Worm (Caenorhabditis elegans) whole organism, late embryonic: Measurements from ENCODE around the gene pqn-53.

ENCODE experiments used
- C08G9.2 ChIP-seq: sonication (generic microtip); optimal IDR thresholded peaks from 2 replicates; lab custom pipeline; 2016; ENCODE audit warnings: mild to moderate bottlenecking, missing genetic modification characterization, moderate library complexity, missing compliant biosample characterization
- C38D4.7 ChIP-seq: fragments of 200-800 bp; sonication (Bioruptor generic); optimal IDR thresholded peaks from 2 replicates; lab custom pipeline; 2018; ENCODE audit warnings: mild to moderate bottlenecking, missing genetic modification characterization, moderate library complexity, missing compliant biosample characterization
- F13H6.1 ChIP-seq: sonication (generic microtip); optimal IDR thresholded peaks from 2 replicates; lab custom pipeline; 2016; ENCODE audit warnings: missing genetic modification characterization, missing compliant biosample characterization
- K02D7.2 ChIP-seq: sonication (generic microtip); optimal IDR thresholded peaks from 2 replicates; lab custom pipeline; 2017; ENCODE audit warnings: mild to moderate bottlenecking, missing genetic modification characterization, missing compliant biosample characterization
- Y22D7AL.16 ChIP-seq: sonication (generic microtip); optimal IDR thresholded peaks from 2 replicates; lab custom pipeline; 2016; ENCODE audit warnings: missing genetic modification characterization, missing compliant biosample characterization
- ama-1 ChIP-seq: fragments of 150-350 bp; optimal IDR thresholded peaks from 2 replicates; lab custom pipeline; 2014
- ceh-14 ChIP-seq: sonication (generic microtip); optimal IDR thresholded peaks from 2 replicates; lab custom pipeline; 2016; ENCODE audit warnings: missing genotype, missing genetic modification characterization, missing compliant biosample characterization
- ceh-18 ChIP-seq: sonication (generic microtip); optimal IDR thresholded peaks from 2 replicates; lab custom pipeline; 2016; ENCODE audit warnings: missing genetic modification characterization, missing compliant biosample characterization
- ceh-19 ChIP-seq: fragments of 200-800 bp; sonication (Bioruptor generic); optimal IDR thresholded peaks from 2 replicates; lab custom pipeline; 2018; ENCODE audit warnings: mild to moderate bottlenecking, missing genetic modification characterization, missing compliant biosample characterization
- ceh-2 ChIP-seq: sonication (generic microtip); optimal IDR thresholded peaks from 2 replicates; lab custom pipeline; 2016; ENCODE audit warnings: missing genotype, missing genetic modification characterization, missing compliant biosample characterization
- ceh-22 ChIP-seq: sonication (generic microtip); optimal IDR thresholded peaks from 2 replicates; lab custom pipeline; 2017; ENCODE audit warnings: missing biosample characterization, missing genetic modification characterization
- ceh-30 ChIP-seq: fragments of 150-350 bp; optimal IDR thresholded peaks from 2 replicates; lab custom pipeline; 2014; ENCODE audit warnings: missing biosample characterization, missing genetic modification characterization
- ceh-31 ChIP-seq: sonication (generic microtip); optimal IDR thresholded peaks from 2 replicates; lab custom pipeline; 2016; ENCODE audit warnings: missing genetic modification characterization, missing compliant biosample characterization
- ceh-34 ChIP-seq: sonication (generic microtip); optimal IDR thresholded peaks from 2 replicates; lab custom pipeline; 2016; ENCODE audit warnings: mild to moderate bottlenecking, missing genetic modification characterization, missing compliant biosample characterization
- ceh-45 ChIP-seq: fragments of 200-800 bp; sonication (Bioruptor generic); IDR thresholded peaks from 2 replicates; pipeline ENCODE4 v1.3.6; 2022; ENCODE audit warnings: missing genetic modification reagents, missing genetic modification characterization, missing compliant biosample characterization
- ceh-9 ChIP-seq: sonication (generic microtip); optimal IDR thresholded peaks from 2 replicates; lab custom pipeline; 2016; ENCODE audit warnings: mild to moderate bottlenecking, missing genetic modification characterization, inconsistent platforms, missing compliant biosample characterization
- dmd-4 ChIP-seq: sonication (generic microtip); optimal IDR thresholded peaks from 2 replicates; lab custom pipeline; 2016; ENCODE audit warnings: borderline replicate concordance, missing genetic modification characterization, missing compliant biosample characterization
- elt-2 ChIP-seq: sonication (generic microtip); optimal IDR thresholded peaks from 2 replicates; lab custom pipeline; 2016; ENCODE audit warnings: missing genetic modification reagents, missing genetic modification characterization, missing compliant biosample characterization
- fax-1 ChIP-seq: sonication (generic microtip); optimal IDR thresholded peaks from 2 replicates; lab custom pipeline; 2016; ENCODE audit warnings: missing genotype, missing genetic modification characterization, missing compliant biosample characterization
- fkh-10 ChIP-seq: fragments of 150-350 bp; optimal IDR thresholded peaks from 2 replicates; lab custom pipeline; 2014; ENCODE audit warnings: missing biosample characterization, missing genetic modification reagents, missing genetic modification characterization
- fkh-6 ChIP-seq: sonication (generic microtip); optimal IDR thresholded peaks from 2 replicates; lab custom pipeline; 2016; ENCODE audit warnings: missing genetic modification characterization, missing compliant biosample characterization
- gmeb-2 ChIP-seq: sonication (generic microtip); optimal IDR thresholded peaks from 2 replicates; lab custom pipeline; 2016; ENCODE audit warnings: missing genetic modification characterization, inconsistent platforms, missing compliant biosample characterization
- hlh-13 ChIP-seq: fragments of 200-800 bp; sonication (Bioruptor generic); optimal IDR thresholded peaks from 2 replicates; lab custom pipeline; 2018; ENCODE audit warnings: mild to moderate bottlenecking, missing genetic modification characterization, missing compliant biosample characterization
- hlh-15 ChIP-seq: sonication (generic microtip); optimal IDR thresholded peaks from 2 replicates; lab custom pipeline; 2016; ENCODE audit warnings: missing genetic modification characterization, missing compliant biosample characterization
- hlh-30 ChIP-seq: sonication (generic microtip); optimal IDR thresholded peaks from 2 replicates; lab custom pipeline; 2017; ENCODE audit warnings: antibody characterized with exemption, missing genetic modification characterization, missing compliant biosample characterization; ENCODE audit not compliant: insufficient read depth
- hlh-6 ChIP-seq: sonication (generic microtip); optimal IDR thresholded peaks from 2 replicates; lab custom pipeline; 2016; ENCODE audit warnings: missing genotype, missing genetic modification characterization, missing compliant biosample characterization
- hlh-8 ChIP-seq: sonication (generic microtip); optimal IDR thresholded peaks from 2 replicates; lab custom pipeline; 2016; ENCODE audit warnings: missing genotype, missing genetic modification characterization, missing compliant biosample characterization
- lin-11 ChIP-seq: fragments of 200-800 bp; sonication (Bioruptor generic); optimal IDR thresholded peaks from 2 replicates; lab custom pipeline; 2018; ENCODE audit warnings: mild to moderate bottlenecking, missing genetic modification characterization, missing compliant biosample characterization
- madf-2 ChIP-seq: sonication (generic microtip); optimal IDR thresholded peaks from 2 replicates; lab custom pipeline; 2017; ENCODE audit warnings: missing genetic modification characterization, missing compliant biosample characterization
- mec-3 ChIP-seq: sonication (generic microtip); optimal IDR thresholded peaks from 2 replicates; lab custom pipeline; 2016; ENCODE audit warnings: borderline replicate concordance, missing genetic modification characterization, missing compliant biosample characterization
- nfya-1 ChIP-seq: sonication (generic microtip); optimal IDR thresholded peaks from 2 replicates; lab custom pipeline; 2017; ENCODE audit warnings: missing genetic modification characterization, mild to moderate bottlenecking, missing compliant biosample characterization, antibody characterized with exemption, moderate library complexity
- nhr-232 ChIP-seq: sonication (generic microtip); optimal IDR thresholded peaks from 2 replicates; lab custom pipeline; 2016; ENCODE audit warnings: missing genetic modification characterization, missing compliant biosample characterization
- npax-4 ChIP-seq: sonication (generic microtip); optimal IDR thresholded peaks from 2 replicates; lab custom pipeline; 2016; ENCODE audit warnings: missing genetic modification characterization, missing compliant biosample characterization
- odd-2 ChIP-seq: sonication (generic microtip); optimal IDR thresholded peaks from 2 replicates; lab custom pipeline; 2017; ENCODE audit warnings: antibody characterized with exemption, mild to moderate bottlenecking, missing genetic modification characterization, missing compliant biosample characterization
- pag-3 ChIP-seq: sonication (generic microtip); optimal IDR thresholded peaks from 2 replicates; lab custom pipeline; 2016; ENCODE audit warnings: missing compliant biosample characterization, missing genetic modification characterization, borderline replicate concordance
- pha-2 ChIP-seq: sonication (generic microtip); optimal IDR thresholded peaks from 2 replicates; lab custom pipeline; 2017; ENCODE audit warnings: mild to moderate bottlenecking, missing genetic modification characterization, missing compliant biosample characterization
- pros-1 ChIP-seq: fragments of 150-350 bp; optimal IDR thresholded peaks from 2 replicates; lab custom pipeline; 2014; ENCODE audit warnings: missing biosample characterization, missing genetic modification reagents, missing genetic modification characterization
- rnt-1 ChIP-seq: sonication (generic microtip); optimal IDR thresholded peaks from 2 replicates; lab custom pipeline; 2016; ENCODE audit warnings: missing genetic modification characterization, missing compliant biosample characterization
- sox-2 ChIP-seq: fragments of 200-800 bp; sonication (Bioruptor generic); IDR thresholded peaks from 2 replicates; pipeline ENCODE4 v1.3.6; 2022; ENCODE audit warnings: missing genetic modification reagents, missing genetic modification characterization, missing compliant biosample characterization
- sox-4 ChIP-seq: sonication (generic microtip); optimal IDR thresholded peaks from 2 replicates; lab custom pipeline; 2017; ENCODE audit warnings: mild to moderate bottlenecking, missing genetic modification characterization, inconsistent platforms, missing compliant biosample characterization
- syd-9 ChIP-seq: sonication (generic microtip); optimal IDR thresholded peaks from 2 replicates; lab custom pipeline; 2016; ENCODE audit warnings: mild to moderate bottlenecking, missing genetic modification characterization, moderate library complexity, missing compliant biosample characterization
- tbx-2 ChIP-seq: sonication (generic microtip); optimal IDR thresholded peaks from 2 replicates; lab custom pipeline; 2016; ENCODE audit warnings: missing genetic modification characterization, missing compliant biosample characterization
- tbx-7 ChIP-seq: sonication (generic microtip); optimal IDR thresholded peaks from 2 replicates; lab custom pipeline; 2016; ENCODE audit warnings: missing genotype, missing genetic modification characterization, missing compliant biosample characterization
- ttx-3 ChIP-seq: sonication (generic microtip); optimal IDR thresholded peaks from 2 replicates; lab custom pipeline; 2016; ENCODE audit warnings: missing genetic modification reagents, missing genetic modification characterization, missing compliant biosample characterization
- unc-42 ChIP-seq: sonication (generic microtip); optimal IDR thresholded peaks from 2 replicates; lab custom pipeline; 2016; ENCODE audit warnings: missing genotype, missing genetic modification characterization, missing compliant biosample characterization
- unc-55 ChIP-seq: sonication (generic microtip); optimal IDR thresholded peaks from 2 replicates; lab custom pipeline; 2017; ENCODE audit warnings: missing biosample characterization, missing genetic modification reagents, missing genetic modification characterization
- unc-86 ChIP-seq: sonication (generic microtip); optimal IDR thresholded peaks from 2 replicates; lab custom pipeline; 2016; ENCODE audit warnings: missing genetic modification characterization, missing compliant biosample characterization
- ztf-16 ChIP-seq: sonication (generic microtip); optimal IDR thresholded peaks from 2 replicates; lab custom pipeline; 2017; ENCODE audit warnings: missing genetic modification characterization, missing compliant biosample characterization

Gene pqn-53

ce11 chrV:12026878-12027477 is 38.2 kb downstream of the pqn-53 start (continued):
- TF ChIP-seq tbx-7 = no peak
- TF ChIP-seq ttx-3 (tag; lab: Kevin White, UChicago) = no peak
- no peak for TF ChIP-seq sox-2
- peak; percentile 50 for TF ChIP-seq hlh-8
- peak; percentile 6 for TF ChIP-seq F13H6.1
- TF ChIP-seq ceh-9 (tag; lab: Kevin White, UChicago) = no peak
- TF ChIP-seq C38D4.7 (GFP tag; lab: Kevin White, UChicago) = no peak
- peak; percentile 17 for TF ChIP-seq syd-9 (tag; lab: Kevin White, UChicago)
- no peak for TF ChIP-seq fkh-6
- no peak for TF ChIP-seq K02D7.2
- TF ChIP-seq ceh-19 (GFP tag; lab: Kevin White, UChicago) = peak; percentile 38
- TF ChIP-seq lin-11 (tag; lab: Kevin White, UChicago) = no peak
- no peak for TF ChIP-seq ceh-34
- peak; percentile 33 for TF ChIP-seq hlh-6 (tag; lab: Kevin White, UChicago)
- no peak for TF ChIP-seq ceh-2
- TF ChIP-seq ceh-30 = no peak

ce11 chrV:12025683-12026082 is 39.5 kb downstream of the pqn-53 start:
- TF ChIP-seq C08G9.2 (tag; lab: Kevin White, UChicago) (no peak), unc-55 (GFP tag; lab: Kevin White, UChicago) (no peak), ceh-45 (GFP tag; lab: Robert Waterston, UW) (no peak), sox-4 (tag; lab: Kevin White, UChicago) (no peak), ceh-34 (no peak), rnt-1 (tag; lab: Kevin White, UChicago) (no peak), hlh-30 (no peak), tbx-2 (tag; lab: Kevin White, UChicago) (no peak), ama-1 (lab: Kevin White, UChicago) (no peak), nhr-232 (tag; lab: Kevin White, UChicago) (no peak), ceh-18 (tag; lab: Kevin White, UChicago) (no peak), Y22D7AL.16 (tag; lab: Kevin White, UChicago) (no peak), sox-2 (no peak), ceh-14 (tag; lab: Kevin White, UChicago) (peak; percentile 9), ceh-22 (tag; lab: Kevin White, UChicago) (no peak), fax-1 (tag; lab: Kevin White, UChicago) (no peak), ceh-30 (no peak), fkh-10 (GFP tag; lab: Kevin White, UChicago) (no peak), npax-4 (no peak), ceh-19 (GFP tag; lab: Kevin White, UChicago) (no peak), ceh-31 (tag; lab: Kevin White, UChicago) (peak; percentile 45), unc-86 (no peak), pha-2 (tag; lab: Kevin White, UChicago) (no peak), ceh-9 (tag; lab: Kevin White, UChicago) (no peak), unc-42 (tag; lab: Kevin White, UChicago) (peak; percentile 97), pag-3 (tag; lab: Kevin White, UChicago) (no peak), gmeb-2 (no peak)

ce11 chrV:12024273-12024672 is 40.9 kb downstream of the pqn-53 start:
- TF ChIP-seq hlh-8 (no peak), hlh-13 (GFP tag; lab: Kevin White, UChicago) (no peak), ttx-3 (tag; lab: Kevin White, UChicago) (no peak), unc-86 (peak; percentile 11), nfya-1 (tag; lab: Kevin White, UChicago) (no peak), odd-2 (tag; lab: Kevin White, UChicago) (no peak), mec-3 (tag; lab: Kevin White, UChicago) (peak; percentile 61), ztf-16 (tag; lab: Kevin White, UChicago) (no peak), elt-2 (tag; lab: Kevin White, UChicago) (no peak), unc-42 (tag; lab: Kevin White, UChicago) (peak; percentile 78), madf-2 (tag; lab: Kevin White, UChicago) (no peak), hlh-30 (no peak), gmeb-2 (no peak), fax-1 (tag; lab: Kevin White, UChicago) (peak; percentile 12), hlh-15 (tag; lab: Kevin White, UChicago) (no peak), sox-4 (tag; lab: Kevin White, UChicago) (no peak), sox-2 (no peak), fkh-6 (no peak), ceh-30 (no peak), dmd-4 (no peak), rnt-1 (tag; lab: Kevin White, UChicago) (no peak), Y22D7AL.16 (tag; lab: Kevin White, UChicago) (peak; percentile 29), pros-1 (tag; lab: Kevin White, UChicago) (no peak), ceh-45 (GFP tag; lab: Robert Waterston, UW) (no peak), nhr-232 (tag; lab: Kevin White, UChicago) (no peak)
